Worm (Caenorhabditis elegans) whole organism, midembryonic: ENCODE data around the gene ZK546.19.
A peak's percentile ranks its signal among the peaks of the same experiment; 100 is the strongest.
"Not testable (repeated sequence)": the region's sequence is repeated elsewhere in the genome, so short reads cannot be mapped to it uniquely, and the experiment has no call there.

ENCODE experiments used
- cog-1 ChIP-seq: sonication (generic microtip); optimal IDR thresholded peaks from 2 replicates; lab custom pipeline; 2016; ENCODE audit warnings: missing genetic modification characterization, missing compliant biosample characterization
- flt-1 ChIP-seq: fragments of 200-800 bp; sonication (Bioruptor generic); IDR thresholded peaks from 2 replicates; pipeline ENCODE4 v1.3.6; 2022; ENCODE audit warnings: missing genetic modification characterization, missing compliant biosample characterization
- klf-2 ChIP-seq: fragments of 200-800 bp; sonication (Bioruptor generic); conservative IDR thresholded peaks from 2 replicates; pipeline ENCODE4 v1.3.6; 2022; ENCODE audit warnings: missing genetic modification reagents, missing genetic modification characterization, missing compliant biosample characterization
- med-1 ChIP-seq: sonication (generic microtip); optimal IDR thresholded peaks from 2 replicates; lab custom pipeline; 2017; ENCODE audit warnings: missing genetic modification characterization, mild to moderate bottlenecking, missing compliant biosample characterization, antibody characterized with exemption, missing genetic modification reagents; ENCODE audit not compliant: insufficient read depth
- ref-1 ChIP-seq: fragments of 200-800 bp; sonication (Bioruptor generic); conservative IDR thresholded peaks from 2 replicates; pipeline ENCODE4 v1.3.6; 2022; ENCODE audit warnings: missing genetic modification reagents, missing genetic modification characterization, missing compliant biosample characterization
- tab-1 ChIP-seq: fragments of 200-800 bp; sonication (Bioruptor generic); IDR thresholded peaks from 2 replicates; pipeline ENCODE4 v1.3.6; 2022; ENCODE audit warnings: missing genetic modification characterization, missing compliant biosample characterization
- ztf-23 ChIP-seq: fragments of 200-800 bp; sonication (Bioruptor generic); IDR thresholded peaks from 2 replicates; pipeline ENCODE4 v1.3.6; 2022; ENCODE audit warnings: missing genetic modification reagents, missing genetic modification characterization, missing compliant biosample characterization
- ztf-29 ChIP-seq: fragments of 200-800 bp; sonication (Bioruptor generic); IDR thresholded peaks from 2 replicates; pipeline ENCODE4 v1.3.6; 2022; ENCODE audit warnings: missing genetic modification reagents, missing genetic modification characterization, missing compliant biosample characterization

DNA sequence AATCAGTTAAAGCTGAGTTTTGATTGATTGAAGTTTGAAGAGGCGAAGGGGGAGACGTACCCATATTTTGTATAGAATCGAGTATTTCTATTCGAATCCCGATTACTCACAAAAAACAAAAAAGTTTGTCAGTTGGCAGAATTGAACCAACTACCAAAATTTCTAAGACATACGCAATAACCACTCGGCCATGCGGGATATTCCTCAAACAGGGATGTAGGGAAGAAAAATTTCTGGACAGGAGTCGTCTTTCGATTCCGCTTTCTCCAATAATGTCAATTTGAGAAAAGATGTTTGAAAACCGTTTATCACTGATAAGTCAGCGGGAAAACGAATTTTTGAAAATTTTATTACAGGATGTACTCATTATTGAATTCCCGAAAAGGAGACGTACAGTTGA is 13.2 kb upstream of the ZK546.19 start:
- TF ChIP-seq klf-2 (GFP tag; lab: Robert Waterston, UW); med-1 (GFP tag; lab: Kevin White, UChicago); ztf-23 (GFP tag; lab: Robert Waterston, UW); ztf-29 (GFP tag; lab: Robert Waterston, UW); cog-1 (tag; lab: Kevin White, UChicago): not testable (repeated sequence)
- peak; percentile 75 for TF ChIP-seq flt-1 (GFP tag; lab: Robert Waterston, UW)
- TF ChIP-seq tab-1 (GFP tag; lab: Robert Waterston, UW): peak; percentile 77; the same call in 1 of the 2 replicates
- peak; percentile 49; the same call in 1 of the 2 replicates for TF ChIP-seq ref-1 (GFP tag; lab: Robert Waterston, UW)
